Fruit fly (Drosophila melanogaster) whole organism, embryonic: ENCODE data around the gene RpL6.
A peak's percentile ranks its signal among the peaks of the same experiment; 100 is the strongest.

Experiments
- BEAF-32 ChIP-seq: fragments of 200-800 bp; sonication (Bioruptor generic); optimal IDR thresholded peaks from 3 replicates; lab custom pipeline; 2017; ENCODE audit warnings: missing biosample characterization, missing genetic modification characterization, mild to moderate bottlenecking, moderate library complexity, missing genetic modification reagents
- CG1024 ChIP-seq: fragments of 200-800 bp; sonication (Bioruptor generic); IDR thresholded peaks from 2 replicates; pipeline ENCODE4 v1.3.6; 2022; ENCODE audit warnings: missing biosample characterization, missing genetic modification characterization
- CG11560 ChIP-seq: fragments of 200-800 bp; sonication (Bioruptor generic); IDR thresholded peaks from 3 replicates; pipeline ENCODE4 v1.3.6; 2022; ENCODE audit warnings: missing biosample characterization, missing genetic modification characterization
- CG11695 ChIP-seq: fragments of 200-800 bp; sonication (Bioruptor generic); IDR thresholded peaks from 3 replicates; pipeline ENCODE4 v1.3.6; 2022; ENCODE audit warnings: missing biosample characterization, missing genetic modification characterization
- CG15073 ChIP-seq: fragments of 200-800 bp; sonication (Bioruptor generic); optimal IDR thresholded peaks from 2 replicates; lab custom pipeline; 2016; ENCODE audit warnings: missing biosample characterization, missing genetic modification characterization
- CG16813 ChIP-seq: fragments of 200-800 bp; sonication (Bioruptor generic); IDR thresholded peaks from 3 replicates; pipeline ENCODE4 v1.3.6; 2022; ENCODE audit warnings: missing biosample characterization, missing genetic modification characterization; ENCODE audit not compliant: partially characterized antibody
- CG17612 ChIP-seq: fragments of 200-800 bp; sonication (Bioruptor generic); IDR thresholded peaks from 2 replicates; pipeline ENCODE4 v1.3.6; 2022; ENCODE audit warnings: missing biosample characterization, missing genetic modification characterization
- CG17802 ChIP-seq: fragments of 200-800 bp; sonication (Bioruptor generic); optimal IDR thresholded peaks from 2 replicates; lab custom pipeline; 2018; ENCODE audit warnings: missing biosample characterization, mild to moderate bottlenecking, missing genetic modification characterization, moderate library complexity
- CG18476 ChIP-seq: fragments of 200-800 bp; sonication (Bioruptor generic); optimal IDR thresholded peaks from 2 replicates; lab custom pipeline; 2016; ENCODE audit warnings: missing biosample characterization, mild to moderate bottlenecking, missing genetic modification characterization
- CG33213 ChIP-seq: fragments of 200-800 bp; sonication (Bioruptor generic); optimal IDR thresholded peaks from 3 replicates; lab custom pipeline; 2016; ENCODE audit warnings: missing biosample characterization, missing genetic modification characterization
- CG34224 ChIP-seq: fragments of 200-800 bp; sonication (Bioruptor generic); IDR thresholded peaks from 3 replicates; pipeline ENCODE4 v1.3.6; 2022; ENCODE audit warnings: missing biosample characterization, missing genetic modification characterization; ENCODE audit not compliant: partially characterized antibody
- CG4282 ChIP-seq: fragments of 200-800 bp; sonication (Bioruptor generic); optimal IDR thresholded peaks from 2 replicates; lab custom pipeline; 2016; ENCODE audit warnings: missing biosample characterization, missing genetic modification characterization
- CG4424 ChIP-seq: fragments of 200-800 bp; sonication (Bioruptor generic); optimal IDR thresholded peaks from 3 replicates; lab custom pipeline; 2016; ENCODE audit warnings: missing biosample characterization, missing genetic modification characterization
- CG4854 ChIP-seq: fragments of 200-800 bp; sonication (Bioruptor generic); optimal IDR thresholded peaks from 2 replicates; lab custom pipeline; 2016; ENCODE audit warnings: missing biosample characterization, missing genetic modification characterization, inconsistent platforms
- CG6791 ChIP-seq: fragments of 200-800 bp; sonication (Bioruptor generic); IDR thresholded peaks from 3 replicates; pipeline ENCODE4 v1.3.6; 2022; ENCODE audit warnings: missing biosample characterization, missing genetic modification characterization; ENCODE audit not compliant: partially characterized antibody
- CG7745 ChIP-seq: fragments of 200-800 bp; sonication (Bioruptor generic); optimal IDR thresholded peaks from 2 replicates; lab custom pipeline; 2018; ENCODE audit warnings: missing biosample characterization, mild to moderate bottlenecking, missing genetic modification characterization, moderate library complexity
- CG7839 ChIP-seq: fragments of 200-800 bp; sonication (Bioruptor generic); optimal IDR thresholded peaks from 3 replicates; lab custom pipeline; 2018; ENCODE audit warnings: missing biosample characterization, mild to moderate bottlenecking, missing genetic modification characterization, moderate library complexity
- CG8359 ChIP-seq: fragments of 200-800 bp; sonication (Bioruptor generic); optimal IDR thresholded peaks from 2 replicates; lab custom pipeline; 2017; ENCODE audit warnings: missing biosample characterization, mild to moderate bottlenecking, missing genetic modification characterization, borderline replicate concordance
- Camta ChIP-seq: fragments of 200-800 bp; sonication (Bioruptor generic); optimal IDR thresholded peaks from 2 replicates; lab custom pipeline; 2016; ENCODE audit warnings: missing biosample characterization, missing genetic modification characterization
- Dfd ChIP-seq, 2 experiments: fragments of >200 bp; optimal IDR thresholded peaks; 2 replicates each; lab custom pipeline; 2017; ENCODE audit warnings: missing biosample characterization in 2 of 2, missing genetic modification characterization in 2 of 2
- GATAe ChIP-seq: fragments of 200-800 bp; sonication (Bioruptor generic); conservative IDR thresholded peaks from 2 replicates; pipeline ENCODE4 v1.3.6; 2022; ENCODE audit warnings: missing biosample characterization, missing genetic modification characterization
- HLH4C ChIP-seq: fragments of 200-800 bp; sonication (Bioruptor generic); IDR thresholded peaks from 3 replicates; pipeline ENCODE4 v1.3.6; 2022; ENCODE audit warnings: missing biosample characterization, missing genetic modification characterization; ENCODE audit not compliant: partially characterized antibody
- HLHmδ ChIP-seq: fragments of 200-800 bp; sonication (Bioruptor generic); optimal IDR thresholded peaks from 2 replicates; lab custom pipeline; 2018; ENCODE audit warnings: missing biosample characterization, mild to moderate bottlenecking, missing genetic modification characterization, moderate library complexity
- Hmx ChIP-seq: fragments of 200-800 bp; sonication (Bioruptor generic); optimal IDR thresholded peaks from 2 replicates; lab custom pipeline; 2016; ENCODE audit warnings: missing biosample characterization, missing genetic modification characterization
- Nf-YA ChIP-seq: fragments of 200-800 bp; sonication (Bioruptor generic); IDR thresholded peaks from 2 replicates; pipeline ENCODE4 v1.3.6; 2022; ENCODE audit warnings: missing biosample characterization, missing genetic modification characterization
- Nf-YB ChIP-seq: fragments of 200-800 bp; sonication (Bioruptor generic); optimal IDR thresholded peaks from 3 replicates; lab custom pipeline; 2019; ENCODE audit warnings: missing biosample characterization, mild to moderate bottlenecking, missing genetic modification characterization, moderate library complexity
- Optix ChIP-seq: fragments of 200-800 bp; sonication (Bioruptor generic); IDR thresholded peaks from 3 replicates; pipeline ENCODE4 v1.3.6; 2022; ENCODE audit warnings: missing biosample characterization, missing genetic modification characterization
- Pdp1 ChIP-seq, 2 experiments: fragments of 200-800 bp; sonication (Bioruptor generic); optimal IDR thresholded peaks; 3 replicates each; lab custom pipeline; 2016; ENCODE audit warnings: missing biosample characterization in 2 of 2, missing genetic modification characterization in 2 of 2, mild to moderate bottlenecking in 1 of 2, moderate library complexity in 1 of 2
- Side ChIP-seq: fragments of 200-800 bp; sonication (Bioruptor generic); optimal IDR thresholded peaks from 2 replicates; lab custom pipeline; 2016; ENCODE audit warnings: missing biosample characterization, missing genetic modification characterization
- Sox100B ChIP-seq: fragments of 200-800 bp; sonication (Bioruptor generic); optimal IDR thresholded peaks from 3 replicates; lab custom pipeline; 2018; ENCODE audit warnings: missing biosample characterization, mild to moderate bottlenecking, missing genetic modification characterization
- Xrp1 ChIP-seq: fragments of 200-800 bp; sonication (Bioruptor generic); IDR thresholded peaks from 2 replicates; pipeline ENCODE4 v1.3.6; 2022; ENCODE audit warnings: missing biosample characterization, missing genetic modification characterization
- ato ChIP-seq: fragments of 200-800 bp; sonication (Bioruptor generic); IDR thresholded peaks from 2 replicates; pipeline ENCODE4 v1.3.6; 2022; ENCODE audit warnings: missing biosample characterization, missing genetic modification characterization; ENCODE audit not compliant: partially characterized antibody
- chm ChIP-seq: fragments of 200-800 bp; sonication (Bioruptor generic); IDR thresholded peaks from 2 replicates; pipeline ENCODE4 v1.3.6; 2022; ENCODE audit warnings: missing biosample characterization, missing genetic modification characterization
- crp ChIP-seq, 2 experiments: fragments of 200-800 bp; sonication (Bioruptor generic); optimal IDR thresholded peaks; 2 replicates in 1 of 2; 3 replicates in 1 of 2; lab custom pipeline; 2017; ENCODE audit warnings: missing biosample characterization in 2 of 2, missing genetic modification characterization in 2 of 2, mild to moderate bottlenecking in 1 of 2, moderate library complexity in 1 of 2
- dmrt99B ChIP-seq: fragments of 200-800 bp; sonication (Bioruptor generic); optimal IDR thresholded peaks from 2 replicates; lab custom pipeline; 2018; ENCODE audit warnings: missing biosample characterization, mild to moderate bottlenecking, missing genetic modification characterization, moderate library complexity
- exex ChIP-seq: fragments of 200-800 bp; sonication (Bioruptor generic); optimal IDR thresholded peaks from 4 replicates; lab custom pipeline; 2018; ENCODE audit warnings: missing biosample characterization, mild to moderate bottlenecking, missing genetic modification characterization, moderate library complexity
- gce ChIP-seq: fragments of 200-800 bp; sonication (Bioruptor generic); IDR thresholded peaks from 3 replicates; pipeline ENCODE4 v1.3.6; 2022; ENCODE audit warnings: missing biosample characterization, missing genetic modification characterization
- gt ChIP-seq: fragments of 200-800 bp; sonication (Bioruptor generic); IDR thresholded peaks from 2 replicates; pipeline ENCODE4 v1.3.6; 2022; ENCODE audit warnings: missing biosample characterization, missing genetic modification characterization
- kay ChIP-seq: fragments of 200-800 bp; sonication (Bioruptor generic); optimal IDR thresholded peaks from 2 replicates; lab custom pipeline; 2016; ENCODE audit warnings: missing biosample characterization, missing genetic modification characterization
- lilli ChIP-seq: fragments of 200-800 bp; sonication (Bioruptor generic); optimal IDR thresholded peaks from 3 replicates; lab custom pipeline; 2016; ENCODE audit warnings: missing biosample characterization, missing genetic modification characterization
- luna ChIP-seq: fragments of 200-800 bp; sonication (Bioruptor generic); optimal IDR thresholded peaks from 2 replicates; lab custom pipeline; 2016; ENCODE audit warnings: missing biosample characterization, missing genetic modification characterization
- pros ChIP-seq: fragments of 200-800 bp; sonication (Bioruptor generic); optimal IDR thresholded peaks from 3 replicates; lab custom pipeline; 2019; ENCODE audit warnings: missing biosample characterization, mild to moderate bottlenecking, missing genetic modification characterization, moderate library complexity
- ro ChIP-seq: fragments of 200-800 bp; sonication (Bioruptor generic); IDR thresholded peaks from 2 replicates; pipeline ENCODE4 v1.3.6; 2022; ENCODE audit warnings: missing biosample characterization, missing genetic modification characterization
- row ChIP-seq: fragments of 200-800 bp; sonication (Bioruptor generic); IDR thresholded peaks from 3 replicates; pipeline ENCODE4 v1.3.6; 2022; ENCODE audit warnings: missing biosample characterization, missing genetic modification characterization
- so ChIP-seq: fragments of 200-800 bp; sonication (Bioruptor generic); IDR thresholded peaks from 3 replicates; pipeline ENCODE4 v1.3.6; 2022; ENCODE audit warnings: missing biosample characterization, missing genetic modification characterization
- trem ChIP-seq: fragments of 200-800 bp; optimal IDR thresholded peaks from 3 replicates; lab custom pipeline; 2019; ENCODE audit warnings: missing biosample characterization, mild to moderate bottlenecking, missing genetic modification characterization, moderate library complexity
- tx ChIP-seq: fragments of 200-800 bp; sonication (Bioruptor generic); optimal IDR thresholded peaks from 2 replicates; lab custom pipeline; 2016; ENCODE audit warnings: missing biosample characterization, missing genetic modification characterization
- unc-4 ChIP-seq: fragments of 200-800 bp; sonication (Bioruptor generic); IDR thresholded peaks from 2 replicates; pipeline ENCODE4 v1.3.6; 2022; ENCODE audit warnings: missing biosample characterization, missing genetic modification characterization; ENCODE audit not compliant: partially characterized antibody
- zfh1 ChIP-seq: fragments of 200-800 bp; sonication (Bioruptor generic); IDR thresholded peaks from 3 replicates; pipeline ENCODE4 v1.3.6; 2022; ENCODE audit warnings: missing biosample characterization, missing genetic modification characterization

RpL6 gene

dm6 chr3R:31596071-31596883 lies at the start of gene RpL6 (continued):
- TF ChIP-seq CG34224 (GFP tag; lab: Robert Waterston, UW) (peak; percentile 88), Dfd (GFP tag; optimal IDR thresholded peaks at IDR 0.05; lab: Kevin White, UChicago) (no peak), crp (GFP tag; optimal IDR thresholded peaks at IDR 0.05; lab: Kevin White, UChicago) (no peak), CG17612 (GFP tag; lab: Robert Waterston, UW) (no peak), zfh1 (no peak), CG15073 (GFP tag; lab: Kevin White, UChicago) (no peak), dmrt99B (tag; lab: Kevin White, UChicago) (no peak), CG18476 (GFP tag; lab: Kevin White, UChicago) (no peak), row (GFP tag; lab: Robert Waterston, UW) (peak; percentile 6; the same call in 1 of the 3 replicates), Optix (GFP tag; lab: Robert Waterston, UW) (no peak), CG16813 (GFP tag; lab: Robert Waterston, UW) (peak; percentile 82), so (0 out of 3 replicates have a peak, but pooled peaks have one; percentile 11), lilli (GFP tag; lab: Kevin White, UChicago) (peak; percentile 40), Nf-YB (no peak), HLH4C (GFP tag; lab: Robert Waterston, UW) (peak; percentile 90), Sox100B (no peak), Xrp1 (peak; percentile 7; the same call in 1 of the 2 replicates), CG7839 (tag; lab: Kevin White, UChicago) (no peak), CG17802 (tag; lab: Kevin White, UChicago) (no peak), ro (GFP tag; lab: Robert Waterston, UW) (no peak), gt (GFP tag; lab: Robert Waterston, UW) (no peak), GATAe (GFP tag; lab: Robert Waterston, UW) (no peak), Camta (GFP tag; lab: Kevin White, UChicago) (peak; percentile 15), BEAF-32 (GFP tag; lab: Kevin White, UChicago) (peak; percentile 84), luna (GFP tag; lab: Kevin White, UChicago) (no peak), CG4424 (no peak), kay (GFP tag; lab: Kevin White, UChicago) (no peak), pros (no peak), chm (GFP tag; lab: Robert Waterston, UW) (0 out of 2 replicates have a peak, but pooled peaks have one; percentile 29), CG8359 (GFP tag; lab: Kevin White, UChicago) (no peak), tx (GFP tag; lab: Kevin White, UChicago) (no peak), Side (GFP tag; lab: Kevin White, UChicago) (peak; percentile 20), Hmx (GFP tag; lab: Kevin White, UChicago) (no peak), CG7745 (tag; lab: Kevin White, UChicago) (no peak), CG1024 (no peak), CG33213 (peak; percentile 34), CG11695 (GFP tag; lab: Robert Waterston, UW) (no peak), CG11560 (tag; lab: Robert Waterston, UW) (no peak), CG4282 (GFP tag; lab: Kevin White, UChicago) (no peak), HLHmδ (GFP tag; lab: Kevin White, UChicago) (peak; percentile 55), gce (no peak), Nf-YA (no peak), ato (GFP tag; lab: Robert Waterston, UW) (peak; percentile 81), unc-4 (GFP tag; lab: Robert Waterston, UW) (peak; percentile 86), exex (tag; lab: Kevin White, UChicago) (peak; percentile 21), Pdp1 (GFP tag; optimal IDR thresholded peaks at IDR 0.05; lab: Kevin White, UChicago) (peak in 1 of 2 experiments; percentile 67), CG4854 (GFP tag; lab: Kevin White, UChicago) (no peak), trem (tag; lab: Kevin White, UChicago) (peak; percentile 87), CG6791 (GFP tag; lab: Robert Waterston, UW) (peak; percentile 84)
